Worm (Caenorhabditis elegans) whole organism, L4/young adult: ENCODE data around the gene pho-12.

Source experiments
- dao-5 ChIP-seq: sonication (generic microtip); optimal IDR thresholded peaks from 2 replicates; lab custom pipeline; 2016; ENCODE audit warnings: missing genotype, missing genetic modification characterization, moderate library complexity, missing compliant biosample characterization
- him-1 ChIP-seq: sonication (generic microtip); optimal IDR thresholded peaks from 2 replicates; lab custom pipeline; 2016; ENCODE audit warnings: missing genotype, missing genetic modification reagents, missing genetic modification characterization, missing compliant biosample characterization

- no peak for TF ChIP-seq him-1 (tag; lab: Kevin White, UChicago)
- no peak for TF ChIP-seq dao-5 (tag; lab: Kevin White, UChicago)
Observed at ce11 chrII:5019389-5020108, 41.1 kb downstream of the pho-12 start.
